Worm (Caenorhabditis elegans): ENCODE data around the gene wdr-62.

The wdr-62 gene

ce11 chrV:9477863-9478262, 34.0 kb downstream of the wdr-62 start, which contains the start of gene nas-3:
TSS of gene nas-3 (plus strand) at chrV:9478163.
- TF ChIP-seq egl-13 (tag; optimal IDR thresholded peaks at IDR 0.05): no peak
- no peak for TF ChIP-seq lsy-2 (tag; optimal IDR thresholded peaks at IDR 0.05)
- TF ChIP-seq ets-5 (GFP tag; IDR thresholded peaks at IDR 0.05): no peak

- TF ChIP-seq ceh-63 (GFP tag; optimal IDR thresholded peaks at IDR 0.05): no peak
- no peak for TF ChIP-seq rnt-1 (tag; optimal IDR thresholded peaks at IDR 0.05)
- no peak for TF ChIP-seq nhr-19 (GFP tag; conservative IDR thresholded peaks at IDR 0.05)
- TF ChIP-seq fkh-8 (tag; optimal IDR thresholded peaks at IDR 0.05): no peak
- no peak for TF ChIP-seq nhr-84 (tag; optimal IDR thresholded peaks at IDR 0.05)
Measured at ce11 chrV:9480566-9480965, 36.7 kb downstream of the wdr-62 start, which contains the start of gene K06A4.6. TSS of gene K06A4.6 (minus strand) at chrV:9480666.

ce11 chrV:9483738-9484256, 39.9 kb downstream of the wdr-62 start, which contains the start of gene K06A4.2:
TSS of gene K06A4.2 (plus strand) at chrV:9484206.
- TF ChIP-seq efl-3 (GFP tag; optimal IDR thresholded peaks at IDR 0.05) (no peak), mab-9 (GFP tag; IDR thresholded peaks at IDR 0.05) (no peak), lin-14 (GFP tag; optimal IDR thresholded peaks at IDR 0.05) (peak; percentile 57), C04F5.9 (tag; optimal IDR thresholded peaks at IDR 0.05) (no peak), fkh-10 (GFP tag; optimal IDR thresholded peaks at IDR 0.05) (peak; percentile 90)

- TF ChIP-seq efl-1 (optimal IDR thresholded peaks at IDR 0.05) (no peak), efl-1 (GFP tag; optimal IDR thresholded peaks at IDR 0.05 in 1 of 2) (peak in 1 of 2 experiments; percentile 69), fkh-8 (tag; optimal IDR thresholded peaks at IDR 0.05) (peak; percentile 15), aha-1 (tag; optimal IDR thresholded peaks at IDR 0.05) (no peak), pax-3 (tag; optimal IDR thresholded peaks at IDR 0.05) (peak; percentile 38), dsc-1 (tag; optimal IDR thresholded peaks at IDR 0.05) (peak; percentile 88), sox-4 (tag; optimal IDR thresholded peaks at IDR 0.05) (peak; percentile 9), aly-2 (tag; optimal IDR thresholded peaks at IDR 0.05) (no peak), nhr-71 (tag; optimal IDR thresholded peaks at IDR 0.05) (peak; percentile 5)
Measured at ce11 chrV:9485508-9485907, 41.7 kb downstream of the wdr-62 start.

- no peak for TF ChIP-seq unc-30 (tag; optimal IDR thresholded peaks at IDR 0.05)
- TF ChIP-seq ztf-11 (tag; optimal IDR thresholded peaks at IDR 0.05): no peak
- no peak for TF ChIP-seq jun-1 (tag; optimal IDR thresholded peaks at IDR 0.05)
- no peak for TF ChIP-seq lir-3 (tag; optimal IDR thresholded peaks at IDR 0.05; ENCODE audit: poor library complexity)
- TF ChIP-seq tbx-2 (tag; optimal IDR thresholded peaks at IDR 0.05): no peak
- no peak for TF ChIP-seq Y116A8C.19 (tag; optimal IDR thresholded peaks at IDR 0.05; ENCODE audit: borderline replicate concordance)
- no peak for TF ChIP-seq mab-9 (GFP tag; IDR thresholded peaks at IDR 0.05)
- TF ChIP-seq elt-2 (tag; optimal IDR thresholded peaks at IDR 0.05): peak; percentile 46
- TF ChIP-seq sup-37 (GFP tag; optimal IDR thresholded peaks at IDR 0.05): no peak
Measured at ce11 chrV:9489411-9489810, 45.6 kb downstream of the wdr-62 start, which contains the start of gene K06A4.10. TSS of gene K06A4.10 (minus strand) at chrV:9489800.

ce11 chrV:9491440-9492160, 47.8 kb downstream of the wdr-62 start, which contains the start of gene K06A4.7:
TSS of gene K06A4.7 (minus strand) at chrV:9491490.
- no peak for TF ChIP-seq lin-13 (GFP tag; optimal IDR thresholded peaks at IDR 0.05)
- TF ChIP-seq unc-130 (tag; optimal IDR thresholded peaks at IDR 0.05): no peak
- no peak for TF ChIP-seq ceh-88 (GFP tag; IDR thresholded peaks at IDR 0.05)
- no peak for TF ChIP-seq unc-86 (tag; optimal IDR thresholded peaks at IDR 0.05)
- no peak for TF ChIP-seq lir-3 (tag; optimal IDR thresholded peaks at IDR 0.05; ENCODE audit: poor library complexity)
- peak; percentile 79 for TF ChIP-seq elt-2 (tag; optimal IDR thresholded peaks at IDR 0.05)
- TF ChIP-seq fkh-4 (tag; optimal IDR thresholded peaks at IDR 0.05; ENCODE audit: borderline replicate concordance): no peak
- TF ChIP-seq efl-1 (optimal IDR thresholded peaks at IDR 0.05): no peak
- peak in 1 of 2 experiments; percentile 43 for TF ChIP-seq efl-1 (GFP tag; optimal IDR thresholded peaks at IDR 0.05 in 1 of 2)
- TF ChIP-seq lin-39 (tag; optimal IDR thresholded peaks at IDR 0.05): no peak
- TF ChIP-seq pag-3 (tag; optimal IDR thresholded peaks at IDR 0.05; ENCODE audit: borderline replicate concordance, insufficient read depth): no peak
